Fruit fly (Drosophila melanogaster) whole organism, embryonic: ENCODE results near the gene Pss.

ENCODE experiments used
- Abd-B ChIP-seq: fragments of 200-800 bp; sonication (Bioruptor generic); optimal IDR thresholded peaks from 2 replicates; lab custom pipeline; 2018; ENCODE audit warnings: missing biosample characterization, mild to moderate bottlenecking, missing genetic modification characterization, moderate library complexity
- CG12236 ChIP-seq: fragments of 200-800 bp; sonication (Bioruptor generic); optimal IDR thresholded peaks from 2 replicates; lab custom pipeline; 2016; ENCODE audit warnings: missing biosample characterization, missing genetic modification characterization
- CG12659 ChIP-seq: fragments of 200-800 bp; sonication (Bioruptor generic); optimal IDR thresholded peaks from 3 replicates; lab custom pipeline; 2017; ENCODE audit warnings: mild to moderate bottlenecking, missing biosample characterization, missing genetic modification reagents, missing genetic modification characterization
- CG12942 ChIP-seq: fragments of 200-800 bp; sonication (Bioruptor generic); optimal IDR thresholded peaks from 3 replicates; lab custom pipeline; 2016; ENCODE audit warnings: missing biosample characterization, missing genetic modification characterization
- CG13424 ChIP-seq: fragments of 200-800 bp; sonication (Bioruptor generic); optimal IDR thresholded peaks from 2 replicates; lab custom pipeline; 2019; ENCODE audit warnings: missing biosample characterization, mild to moderate bottlenecking, missing genetic modification characterization, moderate library complexity
- CG15011 ChIP-seq: fragments of 200-800 bp; sonication (Bioruptor generic); optimal IDR thresholded peaks from 3 replicates; lab custom pipeline; 2018; ENCODE audit warnings: missing biosample characterization, mild to moderate bottlenecking, missing genetic modification characterization
- CG15601 ChIP-seq: fragments of 200-800 bp; sonication (Bioruptor generic); optimal IDR thresholded peaks from 3 replicates; lab custom pipeline; 2019; ENCODE audit warnings: missing biosample characterization, mild to moderate bottlenecking, missing genetic modification characterization, moderate library complexity
- CG15696 ChIP-seq: fragments of 200-800 bp; sonication (Bioruptor generic); optimal IDR thresholded peaks from 2 replicates; lab custom pipeline; 2019; ENCODE audit warnings: missing biosample characterization, mild to moderate bottlenecking, missing genetic modification characterization, moderate library complexity
- CG2120 ChIP-seq: fragments of 200-800 bp; sonication (Bioruptor generic); optimal IDR thresholded peaks from 3 replicates; lab custom pipeline; 2016; ENCODE audit warnings: missing biosample characterization, missing genetic modification characterization
- CG2678 ChIP-seq: fragments of 200-800 bp; sonication (Bioruptor generic); optimal IDR thresholded peaks from 3 replicates; lab custom pipeline; 2019; ENCODE audit warnings: missing biosample characterization, mild to moderate bottlenecking, missing genetic modification characterization, moderate library complexity
- CG31441 ChIP-seq: fragments of 200-800 bp; sonication (Bioruptor generic); IDR thresholded peaks from 2 replicates; pipeline ENCODE4 v1.3.6; 2022; ENCODE audit warnings: missing biosample characterization, missing genetic modification characterization
- CG4424 ChIP-seq: fragments of 200-800 bp; sonication (Bioruptor generic); optimal IDR thresholded peaks from 3 replicates; lab custom pipeline; 2016; ENCODE audit warnings: missing biosample characterization, missing genetic modification characterization
- CG9437 ChIP-seq: fragments of 200-800 bp; sonication (Bioruptor generic); optimal IDR thresholded peaks from 2 replicates; lab custom pipeline; 2018; ENCODE audit warnings: missing biosample characterization, mild to moderate bottlenecking, missing genetic modification characterization
- CG9797 ChIP-seq: fragments of 200-800 bp; sonication (Bioruptor generic); optimal IDR thresholded peaks from 3 replicates; lab custom pipeline; 2018; ENCODE audit warnings: missing biosample characterization, mild to moderate bottlenecking, missing genetic modification characterization
- CG9932 ChIP-seq: fragments of 200-800 bp; sonication (Bioruptor generic); IDR thresholded peaks from 2 replicates; pipeline ENCODE4 v1.3.6; 2022; ENCODE audit warnings: missing biosample characterization, missing genetic modification characterization
- Chrac-16 ChIP-seq: fragments of 200-800 bp; sonication (Bioruptor generic); optimal IDR thresholded peaks from 3 replicates; lab custom pipeline; 2016; ENCODE audit warnings: missing biosample characterization, missing genetic modification characterization
- CoRest ChIP-seq: fragments of 200-800 bp; sonication (Bioruptor generic); optimal IDR thresholded peaks from 3 replicates; lab custom pipeline; 2018; ENCODE audit warnings: missing biosample characterization, mild to moderate bottlenecking, missing genetic modification characterization, moderate library complexity
- Deaf1 ChIP-seq: fragments of 200-800 bp; optimal IDR thresholded peaks from 3 replicates; lab custom pipeline; 2019; ENCODE audit warnings: missing biosample characterization, mild to moderate bottlenecking, missing genetic modification characterization, moderate library complexity
- Dp ChIP-seq: fragments of 200-800 bp; sonication (Bioruptor generic); optimal IDR thresholded peaks from 2 replicates; lab custom pipeline; 2018; ENCODE audit warnings: missing biosample characterization, mild to moderate bottlenecking, missing genetic modification characterization, moderate library complexity
- E2f1 ChIP-seq: fragments of 200-800 bp; sonication (Bioruptor generic); IDR thresholded peaks from 2 replicates; pipeline ENCODE4 v1.3.6; 2022; ENCODE audit warnings: missing biosample characterization, missing genetic modification characterization
- Ets65A ChIP-seq: fragments of 200-800 bp; sonication (Bioruptor generic); peaks from one replicate; lab custom pipeline; 2016; ENCODE audit warnings: missing biosample characterization, missing genetic modification characterization
- Hsf ChIP-seq: fragments of 200-800 bp; sonication (Bioruptor generic); optimal IDR thresholded peaks from 3 replicates; lab custom pipeline; 2016; ENCODE audit warnings: missing biosample characterization, missing genetic modification characterization
- Lhr ChIP-seq: fragments of 200-800 bp; sonication (Bioruptor generic); optimal IDR thresholded peaks from 3 replicates; lab custom pipeline; 2017; ENCODE audit warnings: mild to moderate bottlenecking, missing biosample characterization, missing genetic modification reagents, missing genetic modification characterization
- MBD-R2 ChIP-seq: fragments of 200-800 bp; sonication (Bioruptor generic); IDR thresholded peaks from 2 replicates; pipeline ENCODE4 v1.3.6; 2022; ENCODE audit warnings: missing biosample characterization, missing genetic modification characterization
- PHDP ChIP-seq: fragments of 200-800 bp; sonication (Bioruptor generic); optimal IDR thresholded peaks from 3 replicates; lab custom pipeline; 2018; ENCODE audit warnings: missing biosample characterization, mild to moderate bottlenecking, missing genetic modification characterization, moderate library complexity
- Xbp1 ChIP-seq: fragments of 200-800 bp; sonication (Bioruptor generic); optimal IDR thresholded peaks from 3 replicates; lab custom pipeline; 2016; ENCODE audit warnings: missing biosample characterization, mild to moderate bottlenecking, missing genetic modification characterization
- ara ChIP-seq: fragments of 200-800 bp; sonication (Bioruptor generic); IDR thresholded peaks from 2 replicates; pipeline ENCODE4 v1.3.6; 2022; ENCODE audit warnings: missing biosample characterization, missing genetic modification characterization
- dm ChIP-seq: fragments of 200-800 bp; sonication (Bioruptor generic); optimal IDR thresholded peaks from 3 replicates; lab custom pipeline; 2016; ENCODE audit warnings: missing biosample characterization, missing genetic modification characterization
- dmrt11E ChIP-seq: fragments of 200-800 bp; sonication (Bioruptor generic); optimal IDR thresholded peaks from 3 replicates; lab custom pipeline; 2018; ENCODE audit warnings: missing biosample characterization, mild to moderate bottlenecking, missing genetic modification characterization, moderate library complexity
- dpn ChIP-seq, 2 experiments: fragments of 200-800 bp; sonication (Bioruptor generic); optimal IDR thresholded peaks; 3 replicates each; lab custom pipeline; 2016; ENCODE audit warnings: missing biosample characterization in 2 of 2, missing genetic modification characterization in 2 of 2
- gfzf ChIP-seq: fragments of 200-800 bp; sonication (Bioruptor generic); optimal IDR thresholded peaks from 2 replicates; lab custom pipeline; 2016; ENCODE audit warnings: missing biosample characterization, mild to moderate bottlenecking, missing genetic modification characterization, moderate library complexity
- grau ChIP-seq: fragments of 200-800 bp; optimal IDR thresholded peaks from 3 replicates; lab custom pipeline; 2019; ENCODE audit warnings: missing biosample characterization, mild to moderate bottlenecking, missing genetic modification characterization, moderate library complexity
- gsb-n ChIP-seq: fragments of 200-800 bp; sonication (Bioruptor generic); optimal IDR thresholded peaks from 3 replicates; lab custom pipeline; 2018; ENCODE audit warnings: missing biosample characterization, mild to moderate bottlenecking, missing genetic modification characterization
- kah ChIP-seq: fragments of 200-800 bp; sonication (Bioruptor generic); optimal IDR thresholded peaks from 2 replicates; lab custom pipeline; 2018; ENCODE audit warnings: missing biosample characterization, mild to moderate bottlenecking, missing genetic modification characterization
- pb ChIP-seq: fragments of 200-800 bp; sonication (Bioruptor generic); optimal IDR thresholded peaks from 3 replicates; lab custom pipeline; 2016; ENCODE audit warnings: missing biosample characterization, missing genetic modification characterization
- pros ChIP-seq: fragments of 200-800 bp; sonication (Bioruptor generic); optimal IDR thresholded peaks from 3 replicates; lab custom pipeline; 2019; ENCODE audit warnings: missing biosample characterization, mild to moderate bottlenecking, missing genetic modification characterization, moderate library complexity
- row ChIP-seq: fragments of 200-800 bp; sonication (Bioruptor generic); IDR thresholded peaks from 3 replicates; pipeline ENCODE4 v1.3.6; 2022; ENCODE audit warnings: missing biosample characterization, missing genetic modification characterization
- schlank ChIP-seq: fragments of 200-800 bp; sonication (Bioruptor generic); optimal IDR thresholded peaks from 2 replicates; lab custom pipeline; 2018; ENCODE audit warnings: missing biosample characterization, mild to moderate bottlenecking, missing genetic modification characterization
- sens ChIP-seq: fragments of 200-800 bp; sonication (Bioruptor generic); peaks from one replicate; lab custom pipeline; 2016; ENCODE audit warnings: missing biosample characterization, missing genetic modification characterization
- stwl ChIP-seq: fragments of 200-800 bp; sonication (Bioruptor generic); optimal IDR thresholded peaks from 3 replicates; lab custom pipeline; 2018; ENCODE audit warnings: missing biosample characterization, mild to moderate bottlenecking, missing genetic modification characterization, moderate library complexity
- tin ChIP-seq: fragments of 200-800 bp; sonication (Bioruptor generic); optimal IDR thresholded peaks from 3 replicates; lab custom pipeline; 2016; ENCODE audit warnings: missing biosample characterization, missing genetic modification characterization
- zen ChIP-seq: fragments of 200-800 bp; sonication (Bioruptor generic); optimal IDR thresholded peaks from 3 replicates; lab custom pipeline; 2018; ENCODE audit warnings: missing biosample characterization, mild to moderate bottlenecking, missing genetic modification characterization, moderate library complexity

Gene Pss

DNA sequence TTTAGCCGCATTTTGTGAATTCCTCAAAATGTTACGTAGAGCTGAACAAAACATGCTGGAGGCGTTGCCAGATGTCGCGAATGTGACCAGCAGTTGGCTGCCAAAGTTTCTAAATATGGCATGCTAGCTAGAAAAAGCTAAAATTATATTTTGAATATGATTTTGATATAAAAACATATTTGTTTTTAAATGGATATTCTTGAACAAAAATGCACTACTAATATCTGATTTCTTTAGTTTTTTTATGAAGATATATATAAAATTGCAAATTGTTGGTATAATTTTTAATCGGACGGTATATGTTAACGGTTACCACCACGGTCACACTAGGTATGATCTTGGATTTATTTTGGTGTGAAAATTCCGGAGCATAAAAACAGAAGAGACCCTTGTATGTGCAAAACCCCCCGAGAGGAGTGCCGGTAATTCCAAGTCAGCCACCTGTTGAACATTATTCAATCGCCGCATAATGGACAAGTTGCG, 5.2 kb downstream of the Pss start, which contains the start of the genes mTerf3 and CG5104 (continued):
- TF ChIP-seq CG12236 (no peak), CG12942 (GFP tag; lab: Kevin White, UChicago) (peak; percentile 18), CG31441 (GFP tag; lab: Robert Waterston, UW) (peak; percentile 42), CG2678 (peak; percentile 42), CG2120 (peak; percentile 61), MBD-R2 (GFP tag; lab: Robert Waterston, UW) (peak; percentile 53; the same call in 1 of the 2 replicates), tin (GFP tag; lab: Kevin White, UChicago) (peak; percentile 22), zen (tag; lab: Kevin White, UChicago) (no peak), ara (GFP tag; lab: Robert Waterston, UW) (no peak), dmrt11E (tag; lab: Kevin White, UChicago) (peak; percentile 14), Dp (peak; percentile 34), CG12659 (peak; percentile 66), Hsf (peak; percentile 39), stwl (tag; lab: Kevin White, UChicago) (peak; percentile 73), grau (tag; lab: Kevin White, UChicago) (peak; percentile 41), PHDP (tag; lab: Kevin White, UChicago) (peak; percentile 0), row (GFP tag; lab: Robert Waterston, UW) (peak; percentile 78), sens (GFP tag; lab: Kevin White, UChicago) (peak; percentile 46), schlank (tag; lab: Kevin White, UChicago) (no peak), Chrac-16 (GFP tag; lab: Kevin White, UChicago) (peak; percentile 5), gsb-n (tag; lab: Kevin White, UChicago) (peak; percentile 3), dm (peak; percentile 31), gfzf (GFP tag; lab: Kevin White, UChicago) (peak; percentile 62), Ets65A (GFP tag; lab: Kevin White, UChicago) (peak; percentile 69), pros (no peak), Abd-B (GFP tag; lab: Kevin White, UChicago) (no peak), E2f1 (no peak), CG13424 (peak; percentile 46), CG9437 (peak; percentile 92), Deaf1 (tag; lab: Kevin White, UChicago) (no peak), CG15696 (tag; lab: Kevin White, UChicago) (peak; percentile 16), CG15011 (GFP tag; lab: Kevin White, UChicago) (no peak), CG9932 (GFP tag; lab: Robert Waterston, UW) (peak; percentile 38; the same call in 1 of the 2 replicates), dpn (GFP tag; optimal IDR thresholded peaks at IDR 0.05; lab: Kevin White, UChicago) (peak in 1 of 2 experiments; percentile 30), CoRest (tag; lab: Kevin White, UChicago) (peak; percentile 46), kah (peak; percentile 77), Lhr (GFP tag; lab: Kevin White, UChicago) (peak; percentile 57), Xbp1 (GFP tag; lab: Kevin White, UChicago) (peak; percentile 10), CG9797 (GFP tag; lab: Kevin White, UChicago) (peak; percentile 78), CG15601 (tag; lab: Kevin White, UChicago) (peak; percentile 7), pb (GFP tag; lab: Kevin White, UChicago) (no peak), CG4424 (GFP tag; lab: Kevin White, UChicago) (peak; percentile 3)
